Fruit fly (Drosophila melanogaster): ENCODE measurements around the gene chas.

The chas gene

DNA sequence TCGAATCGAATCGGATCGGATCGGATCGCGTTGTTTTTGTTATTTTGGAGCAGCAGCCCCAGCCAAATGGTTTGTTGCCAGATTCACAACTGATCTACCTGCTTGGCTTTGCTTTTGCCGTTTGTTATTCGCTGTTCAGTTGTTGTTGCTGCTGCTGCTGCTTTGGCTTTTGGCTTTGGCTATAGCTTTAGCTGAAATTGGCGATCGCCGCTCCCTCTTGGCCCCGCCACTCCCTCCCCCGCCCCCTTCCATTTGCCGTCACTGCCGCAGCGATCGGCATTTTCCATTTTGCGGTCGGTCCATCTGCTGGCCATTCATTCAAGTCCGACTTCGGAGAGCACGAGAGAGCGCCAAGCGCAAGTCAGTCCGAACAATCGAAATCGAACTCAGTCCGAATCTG is at the start of gene chas:
TSS of gene chas (minus strand) at position 295 of the 400 bp plus-strand sequence.
- no peak for TF ChIP-seq noc (tag; optimal IDR thresholded peaks at IDR 0.05)

DNA sequence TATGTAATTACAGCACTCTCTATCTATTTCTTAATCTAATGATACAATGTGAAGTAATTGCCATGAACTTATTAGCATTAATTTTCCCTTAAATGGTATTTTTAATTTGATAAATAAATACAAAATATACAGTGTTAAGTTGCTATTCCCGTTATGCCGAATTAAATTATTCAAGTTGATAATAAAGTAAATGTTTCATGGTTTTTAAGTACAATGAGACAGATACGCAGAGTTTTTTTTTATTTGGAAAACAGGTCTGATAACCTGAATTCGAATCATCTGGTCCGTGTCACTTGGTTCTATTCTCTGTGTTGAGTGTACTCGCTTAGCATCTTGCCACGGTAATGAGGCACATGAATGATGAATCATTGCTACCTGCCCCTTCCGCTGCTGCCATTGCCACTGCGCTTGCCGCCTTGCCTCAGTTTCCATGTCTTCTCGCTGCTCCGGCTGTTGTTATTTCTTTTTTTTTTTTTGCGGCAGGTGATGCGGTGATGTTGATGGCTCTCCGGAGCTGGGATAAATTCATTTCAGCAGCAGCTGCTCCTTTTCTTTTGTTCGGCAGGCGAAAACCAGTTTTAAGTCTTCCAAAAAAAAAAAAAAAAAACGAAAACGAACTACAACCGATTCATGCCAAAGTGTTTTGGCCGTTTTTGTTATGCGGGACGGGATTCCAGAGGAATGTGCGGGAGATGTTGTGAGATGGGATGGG is 47.3 kb upstream of the chas start:
- no peak for TF ChIP-seq noc (tag; optimal IDR thresholded peaks at IDR 0.05)

DNA sequence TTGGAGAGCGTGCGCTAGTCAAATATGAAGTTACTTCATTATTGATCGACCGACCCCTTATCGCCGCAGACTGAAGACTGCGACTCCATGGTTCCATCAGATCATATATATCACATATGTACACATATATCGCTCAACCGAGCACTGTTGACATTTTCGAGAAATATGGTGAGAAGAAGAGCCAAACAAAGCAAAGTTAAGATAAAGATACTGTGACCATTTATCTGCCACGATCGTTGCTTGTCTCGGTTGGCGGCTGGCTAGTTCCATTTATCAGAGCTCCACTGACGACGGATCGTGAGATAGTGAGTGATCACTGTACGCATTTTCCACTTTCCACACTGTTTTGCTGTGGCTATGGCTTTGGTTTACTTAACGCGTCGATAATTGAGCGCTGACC is 45.1 kb upstream of the chas start:
- no peak for TF ChIP-seq noc (tag; optimal IDR thresholded peaks at IDR 0.05)

DNA sequence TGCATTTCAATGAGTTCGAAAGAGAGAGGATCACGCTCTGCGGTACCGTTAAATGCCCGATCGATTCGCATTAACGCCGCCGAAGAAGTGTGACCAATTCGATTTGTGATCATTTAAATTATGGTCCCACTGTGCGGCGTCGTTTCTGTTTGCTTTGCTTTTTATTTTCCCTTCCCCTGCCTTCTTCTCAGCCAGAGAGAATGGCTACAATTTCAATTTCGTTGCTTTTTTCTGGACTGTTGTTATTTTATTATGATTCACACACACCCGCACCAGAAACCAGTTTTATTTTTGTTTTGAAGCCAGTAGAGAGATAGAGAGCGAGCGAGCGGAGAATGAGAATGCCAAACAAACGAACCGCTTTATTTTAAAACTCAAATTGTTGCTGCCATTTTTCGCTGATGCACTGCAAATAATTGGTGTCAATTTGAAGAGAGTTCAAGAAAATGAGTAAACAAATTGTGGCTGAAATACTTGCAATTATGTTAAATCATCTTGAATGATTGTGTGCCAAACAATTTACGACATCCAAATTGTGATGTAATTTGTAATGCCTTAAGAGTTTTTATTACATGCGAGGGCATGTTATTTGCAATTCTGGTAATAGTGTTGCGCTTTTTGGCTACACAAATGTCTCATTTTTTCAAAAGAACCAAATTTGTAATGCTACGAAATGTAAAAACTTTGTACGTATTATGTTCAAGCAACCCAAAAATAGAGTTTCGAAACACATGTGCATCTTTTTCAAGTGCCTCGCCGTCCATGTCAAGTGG is 44.2 kb upstream of the chas start:
- no peak for TF ChIP-seq noc (tag; optimal IDR thresholded peaks at IDR 0.05)

DNA sequence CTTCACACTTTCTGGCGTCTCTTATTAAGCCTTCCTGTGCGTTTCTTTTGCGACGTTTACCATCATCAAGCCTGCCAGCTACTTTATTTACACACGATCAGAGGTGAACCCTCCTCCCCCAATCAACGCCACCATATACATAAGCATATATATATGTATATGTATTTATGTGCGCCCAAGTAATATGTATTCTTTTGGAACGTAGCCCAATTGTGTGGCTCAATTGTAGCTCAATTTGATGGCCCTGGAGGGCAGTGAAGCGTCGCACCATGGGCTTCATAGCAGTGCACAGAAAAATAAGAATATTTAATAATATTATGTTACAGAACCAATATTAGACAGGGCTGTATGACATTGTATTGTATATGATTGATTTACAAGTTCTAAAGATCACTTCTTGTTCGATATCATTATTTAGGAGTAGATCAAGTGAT is 43.4 kb upstream of the chas start:
- no peak for TF ChIP-seq noc (tag; optimal IDR thresholded peaks at IDR 0.05)

DNA sequence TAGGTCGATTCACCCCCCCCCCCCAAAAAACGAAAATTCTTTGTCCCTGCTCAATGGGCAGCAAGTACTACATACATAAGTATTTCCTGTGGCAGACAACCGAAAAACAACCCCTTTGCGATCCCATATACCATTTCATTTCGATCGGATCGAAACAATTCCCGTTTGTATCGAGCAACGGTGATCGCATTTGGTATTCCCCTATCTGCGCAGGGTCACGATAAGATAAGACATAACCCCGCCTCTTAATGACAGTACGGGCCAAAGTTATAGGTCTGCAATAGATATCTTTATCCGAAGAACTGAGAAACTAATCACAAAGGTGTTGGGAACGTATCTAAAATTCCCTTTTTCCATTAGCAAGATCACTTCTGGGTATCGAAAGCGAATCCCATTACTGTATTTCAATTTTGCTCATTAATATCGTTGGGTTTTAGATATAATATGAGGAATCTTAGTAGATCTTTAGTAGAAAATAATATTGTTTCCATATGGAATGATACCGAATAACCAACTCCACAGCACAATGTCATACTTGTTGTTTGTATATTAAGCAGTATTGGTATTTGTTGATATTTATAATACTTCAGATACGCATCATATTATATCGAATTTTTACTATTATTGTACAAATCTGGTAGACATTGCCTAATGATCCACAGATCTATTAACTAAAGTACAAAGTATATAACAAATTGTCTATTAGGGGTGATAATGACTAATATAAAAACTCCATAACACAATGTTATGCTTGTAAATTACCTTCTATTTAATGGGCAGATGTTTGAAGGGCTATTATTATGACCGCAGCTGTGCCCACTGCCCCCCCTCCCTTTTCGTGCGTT is 42.7 kb upstream of the chas start:
- no peak for TF ChIP-seq noc (tag; optimal IDR thresholded peaks at IDR 0.05)

DNA sequence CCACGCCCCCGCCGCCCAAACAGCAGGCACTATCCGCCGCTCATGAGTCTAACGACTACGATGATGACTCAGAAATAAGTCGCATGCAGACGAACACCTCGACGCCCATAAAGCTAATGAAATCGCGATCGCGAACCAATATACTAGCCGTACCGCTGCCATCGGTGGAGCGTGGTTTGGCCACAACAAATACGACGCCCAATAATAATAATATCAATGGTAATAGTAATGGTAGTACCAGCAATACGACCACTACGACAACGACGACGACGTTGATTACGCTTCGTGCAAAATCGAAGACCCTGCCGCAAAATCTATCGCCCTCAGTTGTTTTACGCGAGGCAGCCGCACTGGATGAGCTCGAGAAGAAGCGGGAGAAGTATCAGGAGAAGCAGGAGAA is 41.4 kb upstream of the chas start:
- no peak for TF ChIP-seq noc (tag; optimal IDR thresholded peaks at IDR 0.05)

DNA sequence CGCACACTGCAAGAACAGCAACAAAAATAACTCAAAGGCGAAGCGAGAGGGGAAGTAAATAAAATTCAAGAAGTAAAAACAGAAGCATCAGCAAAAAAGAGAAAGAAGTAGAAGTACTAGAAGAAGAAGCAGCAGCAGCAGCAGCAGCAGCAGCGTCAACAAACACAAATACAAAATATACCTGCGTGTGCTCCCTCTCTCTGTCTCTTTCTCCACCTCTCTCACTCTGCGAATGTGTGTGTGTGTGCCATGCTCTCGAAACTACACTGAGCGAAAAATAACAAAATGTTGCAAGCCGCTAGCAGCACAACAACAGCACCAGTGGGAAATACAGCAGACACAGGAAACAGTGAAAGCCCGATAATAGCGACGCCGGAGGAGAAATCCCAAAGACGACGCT is 40.5 kb upstream of the chas start:
- no peak for TF ChIP-seq noc (tag; optimal IDR thresholded peaks at IDR 0.05)

DNA sequence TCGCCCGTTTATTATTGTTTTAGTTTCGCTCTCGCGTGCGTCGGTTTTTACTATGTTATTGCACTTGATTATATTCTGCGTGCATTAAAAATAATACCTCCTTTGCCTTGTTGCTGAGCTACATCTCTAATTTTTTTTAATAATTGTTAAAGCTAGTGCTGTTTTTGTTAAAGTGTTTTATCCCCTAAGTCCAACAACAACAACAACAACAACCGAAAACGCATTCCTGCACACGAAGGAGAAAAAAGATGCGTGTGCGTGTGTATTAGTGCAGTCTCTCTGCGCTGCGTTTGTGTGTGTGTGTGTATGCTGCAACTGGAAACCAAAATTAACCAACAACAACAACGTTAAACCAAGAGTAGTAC is 39.9 kb upstream of the chas start:
- TF ChIP-seq noc (tag; optimal IDR thresholded peaks at IDR 0.05): no peak

DNA sequence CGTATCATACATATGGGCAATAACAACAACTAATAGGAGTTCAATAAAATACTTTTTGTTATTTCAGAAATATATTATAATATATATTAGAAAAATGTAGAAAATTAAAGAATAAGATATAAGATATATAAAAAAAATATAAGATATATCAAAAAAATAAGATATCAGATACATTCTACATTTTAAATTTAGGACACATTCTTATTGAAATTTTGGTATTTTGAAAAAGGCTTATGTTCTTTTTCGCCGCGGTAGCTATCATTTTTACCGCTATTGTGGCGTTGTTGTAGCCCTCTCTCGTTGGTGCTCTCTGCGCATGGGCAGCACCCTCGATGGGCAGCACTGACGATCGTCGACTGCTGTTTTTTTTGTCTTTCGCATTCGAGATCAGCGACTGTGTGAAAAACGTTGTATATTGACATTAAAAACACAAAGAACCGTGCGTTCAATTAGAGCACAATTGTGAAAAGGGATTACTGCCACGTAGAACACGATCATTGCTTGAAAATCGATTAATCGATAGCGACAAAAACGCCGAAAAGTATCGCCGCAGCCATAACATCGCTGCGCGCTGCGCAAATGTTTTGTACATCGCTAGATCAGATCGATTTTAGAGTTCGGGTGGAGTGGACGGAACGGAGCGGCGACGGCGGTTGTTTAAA is 39.4 kb upstream of the chas start:
- no peak for TF ChIP-seq noc (tag; optimal IDR thresholded peaks at IDR 0.05)

DNA sequence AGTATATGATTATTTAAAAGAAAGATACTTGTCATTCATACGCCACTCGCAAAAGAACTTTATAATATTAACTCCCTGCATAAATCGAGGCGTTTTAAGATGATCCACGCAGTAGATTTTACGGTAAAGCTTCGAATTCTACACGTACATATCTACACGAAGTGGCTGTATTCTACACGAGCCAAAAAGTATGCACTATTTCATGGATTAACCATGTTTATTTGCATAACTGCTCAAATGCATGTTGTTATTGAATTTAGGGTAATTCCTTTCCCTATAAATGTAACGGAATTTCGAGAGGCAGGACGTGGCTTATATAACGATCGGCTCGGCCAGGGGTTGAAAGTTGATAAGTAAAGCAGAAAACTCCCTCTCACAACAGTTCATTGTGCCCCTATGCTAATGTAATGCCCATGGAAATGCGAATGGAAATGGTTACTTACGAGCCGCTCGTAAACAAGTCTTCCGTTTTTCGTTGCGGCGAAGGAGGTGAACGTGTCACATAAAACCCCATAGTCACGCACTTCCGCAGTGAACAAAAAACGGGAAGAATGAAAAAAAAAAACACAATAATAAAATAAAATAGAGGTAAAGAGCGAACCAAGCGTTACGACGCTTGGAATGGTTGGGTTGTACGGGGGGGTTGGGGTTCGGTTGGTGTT is 38.6 kb upstream of the chas start:
- no peak for TF ChIP-seq noc (tag; optimal IDR thresholded peaks at IDR 0.05)

DNA sequence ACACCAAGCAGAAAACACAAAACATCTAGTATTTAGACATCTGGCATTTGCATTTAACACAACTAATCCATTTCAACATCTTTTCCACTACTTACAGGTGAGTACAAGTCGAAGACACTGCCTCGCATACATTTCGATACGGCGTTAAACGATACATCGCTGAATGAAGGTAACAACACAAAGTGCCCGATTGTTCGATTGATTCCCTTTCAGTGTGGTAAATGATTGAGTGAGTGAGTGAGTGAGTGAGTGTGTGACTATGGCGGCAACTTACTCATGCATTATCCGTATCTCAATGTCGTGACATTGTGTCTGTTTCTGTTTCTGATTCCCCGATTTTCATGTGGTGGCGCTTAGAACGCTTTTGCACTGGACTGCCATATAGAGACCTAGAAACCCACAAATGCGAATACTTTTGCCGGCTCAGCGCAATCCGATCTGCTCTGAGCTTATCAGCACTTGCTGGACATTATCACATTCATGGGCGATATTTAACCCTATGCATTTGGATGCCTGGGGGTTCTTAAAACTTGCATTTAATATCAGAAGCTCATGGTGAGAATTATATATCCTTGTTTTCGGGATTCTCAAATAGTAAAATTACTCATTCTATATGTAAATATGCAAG is 37.7 kb upstream of the chas start:
- TF ChIP-seq noc (tag; optimal IDR thresholded peaks at IDR 0.05): no peak

DNA sequence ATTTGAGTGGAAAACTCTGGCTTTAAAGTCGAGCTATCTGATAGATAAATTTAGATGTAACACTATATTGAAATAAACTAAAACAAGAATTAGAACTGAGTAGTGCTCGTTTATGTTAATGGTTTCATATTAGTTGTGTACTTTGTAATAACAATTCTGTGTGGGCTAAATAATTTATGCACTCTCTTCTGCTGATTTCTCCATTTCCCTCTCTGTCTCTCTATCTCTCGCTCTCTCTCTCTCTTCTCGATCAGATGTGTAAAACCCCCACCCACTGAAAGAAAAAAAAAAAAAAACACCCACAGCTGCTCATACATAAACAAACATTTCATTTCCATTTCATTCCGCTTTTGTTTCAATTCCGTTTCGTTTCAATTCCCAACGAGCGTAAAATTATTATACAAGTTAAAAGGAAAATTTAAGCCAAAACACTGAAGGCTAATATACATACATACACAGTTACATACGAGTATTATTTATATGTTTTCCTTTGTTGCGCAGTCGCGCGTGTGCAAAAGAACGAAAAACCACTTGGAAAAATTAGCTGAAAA is 35.2 kb upstream of the chas start:
- no peak for TF ChIP-seq noc (tag; optimal IDR thresholded peaks at IDR 0.05)

DNA sequence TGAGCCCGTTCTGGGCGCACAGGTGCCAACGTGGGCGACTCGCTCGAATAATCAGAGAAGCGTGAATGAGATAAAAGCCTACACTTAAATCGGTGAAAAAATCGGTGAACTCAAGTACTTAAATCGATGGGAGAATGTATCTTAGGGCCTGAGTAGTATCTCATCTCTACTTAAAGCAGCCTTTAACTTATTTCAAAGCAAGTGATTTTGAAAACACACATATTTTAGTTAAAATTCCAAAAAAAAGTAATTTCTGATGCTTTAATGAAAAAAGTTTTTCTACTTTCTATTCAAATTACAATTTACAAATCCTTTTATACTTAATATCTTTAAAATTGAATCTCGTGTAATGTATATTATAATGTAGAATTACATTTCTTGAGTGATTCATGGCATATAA is 34.2 kb upstream of the chas start:
- no peak for TF ChIP-seq noc (tag; optimal IDR thresholded peaks at IDR 0.05)

DNA sequence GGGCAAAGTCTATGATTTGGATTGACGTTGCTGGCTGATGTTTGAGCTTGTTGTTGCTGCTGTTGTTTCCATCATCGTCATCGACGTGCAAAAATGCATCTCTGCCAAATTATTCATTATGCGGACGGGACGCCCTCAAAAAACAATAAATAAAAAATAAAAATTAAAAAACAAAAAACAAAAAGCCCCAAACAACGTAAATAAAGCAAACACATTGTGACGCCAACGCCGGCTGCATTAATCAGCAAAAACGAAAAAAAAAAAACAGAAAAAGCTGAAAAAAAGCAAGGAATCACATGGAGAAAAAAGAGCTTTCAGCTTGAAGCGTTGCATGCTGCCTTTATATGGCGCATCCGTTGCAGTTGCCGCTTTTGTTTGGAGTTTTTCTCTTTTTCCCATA is 33.5 kb upstream of the chas start:
- no peak for TF ChIP-seq noc (tag; optimal IDR thresholded peaks at IDR 0.05)

Data from whole organism, larva.